Fruit fly (Drosophila melanogaster): ENCODE results near the gene Ir94c.

The Ir94c gene

dm6 chr3R:22086297-22086696 lies 33.0 kb downstream of the Ir94c start, which contains the start of gene BomT3:
Gene BomT3 (minus strand): TSS chr3R:22086397.
- TF ChIP-seq Hr38 (GFP tag; optimal IDR thresholded peaks at IDR 0.05) = no peak
- TF ChIP-seq Sox14 (GFP tag; optimal IDR thresholded peaks at IDR 0.05) = no peak
- TF ChIP-seq Lpt (GFP tag; optimal IDR thresholded peaks at IDR 0.05) = no peak
- no peak for TF ChIP-seq CG6163 (GFP tag; IDR thresholded peaks at IDR 0.05)
- no peak for TF ChIP-seq Met (GFP tag; optimal IDR thresholded peaks at IDR 0.05)
- TF ChIP-seq CG8319 (GFP tag; optimal IDR thresholded peaks at IDR 0.05) = no peak
- no peak for TF ChIP-seq topi (GFP tag; optimal IDR thresholded peaks at IDR 0.05)
- no peak for TF ChIP-seq CG34406 (GFP tag; optimal IDR thresholded peaks at IDR 0.05)
- TF ChIP-seq CG9139 (GFP tag; optimal IDR thresholded peaks at IDR 0.05) = no peak
- TF ChIP-seq Hr4 (GFP tag; optimal IDR thresholded peaks at IDR 0.05) = no peak
- no peak for TF ChIP-seq CG6276 (GFP tag; optimal IDR thresholded peaks at IDR 0.05)
- TF ChIP-seq CG6808 (GFP tag; optimal IDR thresholded peaks at IDR 0.05) = no peak
- no peak for TF ChIP-seq Eip93F (GFP tag; optimal IDR thresholded peaks at IDR 0.05)
- no peak for TF ChIP-seq eg (GFP tag; IDR thresholded peaks at IDR 0.05)
- no peak for TF ChIP-seq Blimp-1 (GFP tag; optimal IDR thresholded peaks at IDR 0.05)
- TF ChIP-seq CG15336 (GFP tag; IDR thresholded peaks at IDR 0.05) = no peak
- no peak for TF ChIP-seq acj6 (GFP tag; optimal IDR thresholded peaks at IDR 0.05)
- no peak for TF ChIP-seq CG8632 (GFP tag; optimal IDR thresholded peaks at IDR 0.05)

- TF ChIP-seq Gug (GFP tag; IDR thresholded peaks at IDR 0.05) (no peak), Sox14 (GFP tag; optimal IDR thresholded peaks at IDR 0.05) (no peak), Eip75B (GFP tag; optimal IDR thresholded peaks at IDR 0.05) (no peak), achi (GFP tag; optimal IDR thresholded peaks at IDR 0.05) (no peak), dac (GFP tag; optimal IDR thresholded peaks at IDR 0.05) (no peak), fkh (GFP tag; optimal IDR thresholded peaks at IDR 0.05) (no peak), Hr39 (GFP tag; optimal IDR thresholded peaks at IDR 0.05) (no peak), CG10669 (GFP tag; optimal IDR thresholded peaks at IDR 0.05) (no peak), lz (GFP tag; optimal IDR thresholded peaks at IDR 0.05) (no peak), CG6808 (GFP tag; optimal IDR thresholded peaks at IDR 0.05) (no peak), acj6 (GFP tag; optimal IDR thresholded peaks at IDR 0.05) (no peak), Sox102F (GFP tag; optimal IDR thresholded peaks at IDR 0.05) (no peak), CG11762 (GFP tag; optimal IDR thresholded peaks at IDR 0.05; ENCODE audit: insufficient read depth) (no peak), CG8632 (GFP tag; optimal IDR thresholded peaks at IDR 0.05) (no peak)
Observed at dm6 chr3R:22080161-22080560, 39.1 kb downstream of the Ir94c start, which contains the start of gene CG13408. Gene CG13408 (plus strand): TSS chr3R:22080382.

dm6 chr3R:22072553-22072952 lies 46.7 kb downstream of the Ir94c start:
- TF ChIP-seq Eip78C (GFP tag) (peak; percentile 36), CG6854 (GFP tag; optimal IDR thresholded peaks at IDR 0.05) (no peak), Hr39 (GFP tag; optimal IDR thresholded peaks at IDR 0.05) (no peak)

dm6 chr3R:22071628-22072027 lies 47.6 kb downstream of the Ir94c start:
- TF ChIP-seq fkh (GFP tag; optimal IDR thresholded peaks at IDR 0.05) (no peak), salr (GFP tag; optimal IDR thresholded peaks at IDR 0.05) (no peak), eg (GFP tag; IDR thresholded peaks at IDR 0.05) (no peak), vri (GFP tag; optimal IDR thresholded peaks at IDR 0.05) (no peak), CG11294 (GFP tag; IDR thresholded peaks at IDR 0.05) (no peak), CG10631 (GFP tag; optimal IDR thresholded peaks at IDR 0.05) (no peak), CG11902 (GFP tag; optimal IDR thresholded peaks at IDR 0.05) (no peak), CG1621 (tag; optimal IDR thresholded peaks at IDR 0.05) (no peak), CG7368 (GFP tag; optimal IDR thresholded peaks at IDR 0.05) (no peak), Met (GFP tag; optimal IDR thresholded peaks at IDR 0.05) (no peak), CG3919 (GFP tag; optimal IDR thresholded peaks at IDR 0.05) (no peak), dsx (GFP tag; optimal IDR thresholded peaks at IDR 0.05; ENCODE audit: poor library complexity, severe bottlenecking) (no peak), spab (GFP tag; optimal IDR thresholded peaks at IDR 0.05) (no peak), CG8319 (GFP tag; optimal IDR thresholded peaks at IDR 0.05) (no peak), Hr38 (GFP tag; optimal IDR thresholded peaks at IDR 0.05) (no peak), CG6792 (GFP tag; optimal IDR thresholded peaks at IDR 0.05) (no peak), CG6276 (GFP tag; optimal IDR thresholded peaks at IDR 0.05) (no peak), Smox (GFP tag; optimal IDR thresholded peaks at IDR 0.05) (no peak), Hr39 (GFP tag; optimal IDR thresholded peaks at IDR 0.05) (no peak)
